Worm (Caenorhabditis elegans): Measurements from ENCODE around the gene rnr-2.
A peak's percentile ranks its signal among the peaks of the same experiment; 100 is the strongest.

Gene rnr-2

DNA sequence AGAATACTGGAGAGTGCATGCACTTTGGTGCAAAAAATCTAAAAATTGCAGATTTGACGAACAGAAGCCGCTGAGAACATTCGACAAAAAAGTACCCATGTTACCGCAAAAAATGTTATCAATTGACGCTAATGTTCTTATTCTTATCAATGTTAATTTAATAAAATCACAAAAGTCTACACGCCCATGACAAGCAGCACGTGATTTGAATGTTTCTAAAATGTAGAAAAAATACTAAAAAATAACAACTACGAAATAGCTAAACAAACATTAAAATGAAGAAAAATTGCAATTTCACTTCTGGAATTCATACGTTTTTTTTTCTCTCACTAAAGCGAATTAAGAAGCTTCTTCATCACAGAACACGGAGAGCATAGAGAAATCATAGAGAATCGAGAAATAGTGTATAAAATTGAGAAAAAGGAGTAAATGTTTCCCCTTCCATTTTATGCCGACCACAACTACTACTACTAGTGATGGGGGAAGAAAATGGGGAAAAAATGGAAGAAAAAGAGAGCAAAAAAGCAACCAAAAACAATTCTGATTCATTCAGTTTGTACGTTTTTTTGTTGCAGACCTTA, 6.3 kb downstream of the rnr-2 start (continued):
- TF ChIP-seq efl-3 (GFP tag; optimal IDR thresholded peaks at IDR 0.05) (no peak), lin-15B (tag; optimal IDR thresholded peaks at IDR 0.05) (no peak), nhr-90 (tag; optimal IDR thresholded peaks at IDR 0.05; ENCODE audit: poor library complexity) (no peak), dpl-1 (GFP tag; optimal IDR thresholded peaks at IDR 0.05) (peak in 1 of 3 experiments; percentile 39), isw-1 (GFP tag; IDR thresholded peaks at IDR 0.05) (no peak)

DNA sequence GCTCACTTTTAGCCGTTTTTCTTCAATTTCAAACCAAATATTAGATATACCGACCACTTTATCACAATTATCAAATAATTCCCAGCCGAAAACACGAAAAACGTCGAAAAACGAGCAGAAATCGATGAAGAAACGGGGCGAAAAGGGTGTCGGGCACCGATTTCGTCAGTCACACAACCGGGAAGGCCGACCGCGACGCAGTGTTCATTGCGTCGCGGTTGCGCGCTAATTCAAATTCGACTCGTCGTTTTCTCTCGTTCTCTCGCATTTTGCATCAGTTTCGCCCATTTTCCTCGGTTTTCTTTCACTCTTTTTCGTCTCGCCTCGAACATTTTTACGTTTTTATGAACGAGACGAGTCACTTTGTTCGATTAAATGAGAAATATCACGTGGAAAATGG, 7.2 kb downstream of the rnr-2 start:
- TF ChIP-seq nhr-77 (tag; optimal IDR thresholded peaks at IDR 0.05), result peak; percentile 74
- TF ChIP-seq unc-130 (tag; optimal IDR thresholded peaks at IDR 0.05), result peak; percentile 75
- no peak for TF ChIP-seq alr-1 (tag; optimal IDR thresholded peaks at IDR 0.05; ENCODE audit: borderline replicate concordance)
- peak; percentile 92 for TF ChIP-seq lin-14 (GFP tag; optimal IDR thresholded peaks at IDR 0.05)
- TF ChIP-seq efl-3 (GFP tag; optimal IDR thresholded peaks at IDR 0.05), result no peak
- TF ChIP-seq fkh-10 (GFP tag; optimal IDR thresholded peaks at IDR 0.05), result no peak
- TF ChIP-seq zip-4 (GFP tag; optimal IDR thresholded peaks at IDR 0.05), result no peak
- no peak for TF ChIP-seq nhr-11 (tag; optimal IDR thresholded peaks at IDR 0.05)
- TF ChIP-seq isw-1 (GFP tag; IDR thresholded peaks at IDR 0.05), result peak; percentile 49
- peak; percentile 60 for TF ChIP-seq nhr-20 (tag; optimal IDR thresholded peaks at IDR 0.05)
- peak; percentile 57 for TF ChIP-seq fos-1 (tag; optimal IDR thresholded peaks at IDR 0.05)
- peak in 1 of 2 experiments; percentile 78 for TF ChIP-seq mdl-1 (tag; optimal IDR thresholded peaks at IDR 0.05)
- TF ChIP-seq ceh-90 (tag; optimal IDR thresholded peaks at IDR 0.05), result no peak
- peak; percentile 58 to 89 for TF ChIP-seq lsy-2 (tag; optimal IDR thresholded peaks at IDR 0.05)
- no peak for TF ChIP-seq sptf-1 (tag; optimal IDR thresholded peaks at IDR 0.05)
- TF ChIP-seq mab-9 (GFP tag; IDR thresholded peaks at IDR 0.05), result no peak
- no peak for TF ChIP-seq aly-2 (tag; optimal IDR thresholded peaks at IDR 0.05)
- peak; percentile 67 for TF ChIP-seq fkh-8 (tag; optimal IDR thresholded peaks at IDR 0.05)
- TF ChIP-seq nhr-47 (tag; optimal IDR thresholded peaks at IDR 0.05), result peak; percentile 62
- no peak for TF ChIP-seq pag-3 (tag; optimal IDR thresholded peaks at IDR 0.05; ENCODE audit: borderline replicate concordance, insufficient read depth)
- peak; percentile 79 for TF ChIP-seq mep-1 (tag; optimal IDR thresholded peaks at IDR 0.05)
- no peak for TF ChIP-seq nhr-85 (tag)
- TF ChIP-seq ceh-63 (GFP tag; optimal IDR thresholded peaks at IDR 0.05), result no peak
- TF ChIP-seq pqm-1 (tag; optimal IDR thresholded peaks at IDR 0.05), result no peak
- TF ChIP-seq nhr-19 (GFP tag; conservative IDR thresholded peaks at IDR 0.05), result peak; percentile 42; the same call in 1 of the 2 replicates
- peak; percentile 28 for TF ChIP-seq ztf-4 (tag; optimal IDR thresholded peaks at IDR 0.05)
- TF ChIP-seq F16B12.6 (tag; optimal IDR thresholded peaks at IDR 0.05), result peak; percentile 62
- no peak for TF ChIP-seq nhr-12 (tag; optimal IDR thresholded peaks at IDR 0.05)
- peak; percentile 5 for TF ChIP-seq nhr-237 (tag; optimal IDR thresholded peaks at IDR 0.05)
- TF ChIP-seq efl-1 (optimal IDR thresholded peaks at IDR 0.05), result peak; percentile 67 to 89
- peak; percentile 91 to 99 for TF ChIP-seq efl-1 (GFP tag; optimal IDR thresholded peaks at IDR 0.05 in 1 of 2)
- no peak for TF ChIP-seq C34B4.2 (tag; optimal IDR thresholded peaks at IDR 0.05)
- TF ChIP-seq grh-1 (GFP tag; IDR thresholded peaks at IDR 0.05), result no peak
- TF ChIP-seq rnt-1 (tag; optimal IDR thresholded peaks at IDR 0.05), result peak; percentile 53
- TF ChIP-seq ceh-82 (tag; optimal IDR thresholded peaks at IDR 0.05), result peak; percentile 45 to 92 (median 57)
- no peak for TF ChIP-seq unc-62 (GFP tag; optimal IDR thresholded peaks at IDR 0.05)
- peak; percentile 65 for TF ChIP-seq jun-1 (tag; optimal IDR thresholded peaks at IDR 0.05)
- no peak for TF ChIP-seq elt-2 (tag; optimal IDR thresholded peaks at IDR 0.05)
- no peak for TF ChIP-seq hlh-17 (GFP tag; optimal IDR thresholded peaks at IDR 0.05; ENCODE audit: borderline replicate concordance)
- TF ChIP-seq sox-4 (tag; optimal IDR thresholded peaks at IDR 0.05), result no peak
- TF ChIP-seq hpl-2 (GFP tag; optimal IDR thresholded peaks at IDR 0.05), result no peak
- TF ChIP-seq skn-1 (tag; optimal IDR thresholded peaks at IDR 0.05), result peak; percentile 64
- TF ChIP-seq tlp-1 (tag; optimal IDR thresholded peaks at IDR 0.05), result no peak
- TF ChIP-seq nhr-28 (tag; optimal IDR thresholded peaks at IDR 0.05), result no peak
- TF ChIP-seq swsn-7 (tag; optimal IDR thresholded peaks at IDR 0.05), result peak; percentile 62
- no peak for TF ChIP-seq ets-5 (GFP tag; IDR thresholded peaks at IDR 0.05)
- peak; percentile 24 for TF ChIP-seq irx-1 (tag; optimal IDR thresholded peaks at IDR 0.05)
- no peak for TF ChIP-seq zag-1 (tag; optimal IDR thresholded peaks at IDR 0.05)

All from whole organism, L1 larva.